Fruit fly (Drosophila melanogaster) whole organism, embryonic: ENCODE measurements around the gene Drsl5.

Experiments
- Atf6 ChIP-seq: fragments of 200-800 bp; sonication (Bioruptor generic); IDR thresholded peaks from 2 replicates; pipeline ENCODE4 v1.3.6; 2022; ENCODE audit warnings: missing biosample characterization, missing genetic modification characterization
- CG10366 ChIP-seq: fragments of 200-800 bp; sonication (Bioruptor generic); IDR thresholded peaks from 2 replicates; pipeline ENCODE4 v1.3.6; 2022; ENCODE audit warnings: missing biosample characterization, missing genetic modification characterization
- CG11504 ChIP-seq: fragments of 200-800 bp; sonication (Bioruptor generic); optimal IDR thresholded peaks from 3 replicates; lab custom pipeline; 2019; ENCODE audit warnings: missing biosample characterization, mild to moderate bottlenecking, missing genetic modification characterization, moderate library complexity
- CG11723 ChIP-seq: fragments of 200-800 bp; sonication (Bioruptor generic); optimal IDR thresholded peaks from 2 replicates; lab custom pipeline; 2017; ENCODE audit warnings: missing biosample characterization, mild to moderate bottlenecking, missing genetic modification characterization
- CG12391 ChIP-seq: fragments of 200-800 bp; sonication (Bioruptor generic); optimal IDR thresholded peaks from 3 replicates; lab custom pipeline; 2018; ENCODE audit warnings: missing biosample characterization, mild to moderate bottlenecking, missing genetic modification characterization, moderate library complexity
- CG12659 ChIP-seq: fragments of 200-800 bp; sonication (Bioruptor generic); optimal IDR thresholded peaks from 3 replicates; lab custom pipeline; 2017; ENCODE audit warnings: mild to moderate bottlenecking, missing biosample characterization, missing genetic modification reagents, missing genetic modification characterization
- CG12769 ChIP-seq: fragments of 200-800 bp; sonication (Bioruptor generic); optimal IDR thresholded peaks from 2 replicates; lab custom pipeline; 2019; ENCODE audit warnings: missing biosample characterization, mild to moderate bottlenecking, missing genetic modification characterization, moderate library complexity
- CG13123 ChIP-seq: fragments of 200-800 bp; sonication (Bioruptor generic); optimal IDR thresholded peaks from 2 replicates; lab custom pipeline; 2016; ENCODE audit warnings: missing biosample characterization, missing genetic modification characterization
- CG13424 ChIP-seq: fragments of 200-800 bp; sonication (Bioruptor generic); optimal IDR thresholded peaks from 2 replicates; lab custom pipeline; 2019; ENCODE audit warnings: missing biosample characterization, mild to moderate bottlenecking, missing genetic modification characterization, moderate library complexity
- CG13624 ChIP-seq: fragments of 200-800 bp; sonication (Bioruptor generic); optimal IDR thresholded peaks from 2 replicates; lab custom pipeline; 2016; ENCODE audit warnings: missing biosample characterization, missing genetic modification characterization
- CG14441 ChIP-seq: fragments of 200-800 bp; sonication (Bioruptor generic); IDR thresholded peaks from 2 replicates; pipeline ENCODE4 v1.3.6; 2022; ENCODE audit warnings: missing biosample characterization, missing genetic modification characterization
- CG14710 ChIP-seq: fragments of 200-800 bp; sonication (Bioruptor generic); optimal IDR thresholded peaks from 3 replicates; lab custom pipeline; 2019; ENCODE audit warnings: missing biosample characterization, mild to moderate bottlenecking, missing genetic modification characterization, moderate library complexity
- CG15269 ChIP-seq: fragments of 200-800 bp; sonication (Bioruptor generic); optimal IDR thresholded peaks from 2 replicates; lab custom pipeline; 2018; ENCODE audit warnings: missing biosample characterization, mild to moderate bottlenecking, missing genetic modification characterization, moderate library complexity
- CG15601 ChIP-seq: fragments of 200-800 bp; sonication (Bioruptor generic); optimal IDR thresholded peaks from 3 replicates; lab custom pipeline; 2019; ENCODE audit warnings: missing biosample characterization, mild to moderate bottlenecking, missing genetic modification characterization, moderate library complexity
- CG1603 ChIP-seq: fragments of 200-800 bp; sonication (Bioruptor generic); optimal IDR thresholded peaks from 2 replicates; lab custom pipeline; 2019; ENCODE audit warnings: missing biosample characterization, mild to moderate bottlenecking, missing genetic modification characterization, moderate library complexity
- CG2120 ChIP-seq: fragments of 200-800 bp; sonication (Bioruptor generic); optimal IDR thresholded peaks from 3 replicates; lab custom pipeline; 2016; ENCODE audit warnings: missing biosample characterization, missing genetic modification characterization
- CG2678 ChIP-seq: fragments of 200-800 bp; sonication (Bioruptor generic); optimal IDR thresholded peaks from 3 replicates; lab custom pipeline; 2019; ENCODE audit warnings: missing biosample characterization, mild to moderate bottlenecking, missing genetic modification characterization, moderate library complexity
- CG32532 ChIP-seq: fragments of 200-800 bp; sonication (Bioruptor generic); IDR thresholded peaks from 2 replicates; pipeline ENCODE4 v1.3.6; 2022; ENCODE audit warnings: missing biosample characterization, missing genetic modification characterization
- CG4730 ChIP-seq: fragments of 200-800 bp; sonication (Bioruptor generic); IDR thresholded peaks from 2 replicates; pipeline ENCODE4 v1.3.6; 2022; ENCODE audit warnings: missing biosample characterization, missing genetic modification characterization
- CG6689 ChIP-seq: fragments of 200-800 bp; sonication (Bioruptor generic); IDR thresholded peaks from 2 replicates; pipeline ENCODE4 v1.3.6; 2022; ENCODE audit warnings: missing biosample characterization, missing genetic modification characterization
- CG6813 ChIP-seq: fragments of 200-800 bp; sonication (Bioruptor generic); optimal IDR thresholded peaks from 2 replicates; lab custom pipeline; 2017; ENCODE audit warnings: missing biosample characterization, missing genetic modification characterization, mild to moderate bottlenecking, moderate library complexity, missing genetic modification reagents
- CG8290 ChIP-seq, 3 experiments: fragments of 200-800 bp; sonication (Bioruptor generic); optimal IDR thresholded peaks; 2 replicates each; lab custom pipeline; 2016 to 2019; ENCODE audit warnings: missing biosample characterization in 3 of 3, missing genetic modification characterization in 3 of 3, mild to moderate bottlenecking in 2 of 3, moderate library complexity in 1 of 3
- CoRest ChIP-seq: fragments of 200-800 bp; sonication (Bioruptor generic); optimal IDR thresholded peaks from 3 replicates; lab custom pipeline; 2018; ENCODE audit warnings: missing biosample characterization, mild to moderate bottlenecking, missing genetic modification characterization, moderate library complexity
- H2.0 ChIP-seq: fragments of 200-800 bp; sonication (Bioruptor generic); IDR thresholded peaks from 2 replicates; pipeline ENCODE4 v1.3.6; 2022; ENCODE audit warnings: missing biosample characterization, missing genetic modification characterization
- Hr51 ChIP-seq, 2 experiments: fragments of 200-800 bp; sonication (Bioruptor generic); optimal IDR thresholded peaks; 2 replicates in 1 of 2; 3 replicates in 1 of 2; lab custom pipeline; 2016 to 2018; ENCODE audit warnings: missing biosample characterization in 2 of 2, missing genetic modification characterization in 2 of 2, mild to moderate bottlenecking in 1 of 2, moderate library complexity in 1 of 2
- Pdp1 ChIP-seq, 2 experiments: fragments of 200-800 bp; sonication (Bioruptor generic); optimal IDR thresholded peaks; 3 replicates each; lab custom pipeline; 2016; ENCODE audit warnings: missing biosample characterization in 2 of 2, missing genetic modification characterization in 2 of 2, mild to moderate bottlenecking in 1 of 2, moderate library complexity in 1 of 2
- Ptx1 ChIP-seq: fragments of 200-800 bp; sonication (Bioruptor generic); IDR thresholded peaks from 2 replicates; pipeline ENCODE4 v1.3.6; 2022; ENCODE audit warnings: missing biosample characterization, missing genetic modification characterization
- Rfx ChIP-seq: fragments of 200-800 bp; sonication (Bioruptor generic); IDR thresholded peaks from 2 replicates; pipeline ENCODE4 v1.3.6; 2022; ENCODE audit warnings: missing biosample characterization, missing genetic modification characterization
- Taf1 ChIP-seq: fragments of 200-800 bp; sonication (Bioruptor generic); IDR thresholded peaks from 2 replicates; pipeline ENCODE4 v1.3.6; 2022; ENCODE audit warnings: missing biosample characterization, missing genetic modification characterization
- bsh ChIP-seq, 2 experiments: fragments of 200-800 bp; sonication (Bioruptor generic); optimal IDR thresholded peaks; 2 replicates each; lab custom pipeline; 2017 to 2018; ENCODE audit warnings: mild to moderate bottlenecking in 2 of 2, missing biosample characterization in 2 of 2, missing genetic modification characterization in 2 of 2, moderate library complexity in 1 of 2
- chinmo ChIP-seq: fragments of 200-800 bp; sonication (Bioruptor generic); IDR thresholded peaks from 4 replicates; pipeline ENCODE4 v1.3.6; 2022; ENCODE audit warnings: missing biosample characterization, missing genetic modification characterization; ENCODE audit not compliant: partially characterized antibody
- disco-r ChIP-seq: fragments of 200-800 bp; sonication (Bioruptor generic); optimal IDR thresholded peaks from 2 replicates; lab custom pipeline; 2016; ENCODE audit warnings: missing biosample characterization, missing genetic modification characterization
- dmrt99B ChIP-seq: fragments of 200-800 bp; sonication (Bioruptor generic); optimal IDR thresholded peaks from 2 replicates; lab custom pipeline; 2018; ENCODE audit warnings: missing biosample characterization, mild to moderate bottlenecking, missing genetic modification characterization, moderate library complexity
- gem ChIP-seq: fragments of 200-800 bp; sonication (Bioruptor generic); optimal IDR thresholded peaks from 2 replicates; lab custom pipeline; 2019; ENCODE audit warnings: missing biosample characterization, mild to moderate bottlenecking, missing genetic modification characterization, moderate library complexity
- grau ChIP-seq: fragments of 200-800 bp; optimal IDR thresholded peaks from 3 replicates; lab custom pipeline; 2019; ENCODE audit warnings: missing biosample characterization, mild to moderate bottlenecking, missing genetic modification characterization, moderate library complexity
- insv ChIP-seq, 2 experiments: fragments of 200-800 bp; sonication (Bioruptor generic); optimal IDR thresholded peaks; 3 replicates each; lab custom pipeline; 2016 to 2018; ENCODE audit warnings: missing biosample characterization in 2 of 2, missing genetic modification characterization in 2 of 2
- lab ChIP-seq: fragments of 200-800 bp; sonication (Bioruptor generic); optimal IDR thresholded peaks from 3 replicates; lab custom pipeline; 2017; ENCODE audit warnings: missing biosample characterization, missing genetic modification characterization, mild to moderate bottlenecking, moderate library complexity, missing genetic modification reagents
- prd ChIP-seq, 3 experiments: fragments of >200 bp in 2 of 3; fragments of 200-800 bp in 1 of 3; sonication (Bioruptor generic) in 1 of 3; optimal IDR thresholded peaks in 2 of 3; IDR thresholded peaks in 1 of 3; 2 replicates in 2 of 3; 3 replicates in 1 of 3; pipeline versions ENCODE4 v1.3.6 to Lab custom; 2017 to 2022; ENCODE audit warnings: missing biosample characterization in 1 of 3, missing genetic modification characterization in 1 of 3
- row ChIP-seq: fragments of 200-800 bp; sonication (Bioruptor generic); IDR thresholded peaks from 3 replicates; pipeline ENCODE4 v1.3.6; 2022; ENCODE audit warnings: missing biosample characterization, missing genetic modification characterization
- scrt ChIP-seq: fragments of 200-800 bp; sonication (Bioruptor generic); optimal IDR thresholded peaks from 2 replicates; lab custom pipeline; 2018; ENCODE audit warnings: missing biosample characterization, mild to moderate bottlenecking, missing genetic modification characterization, moderate library complexity
- seq ChIP-seq: fragments of 200-800 bp; sonication (Bioruptor generic); IDR thresholded peaks from 2 replicates; pipeline ENCODE4 v1.3.6; 2022; ENCODE audit warnings: missing biosample characterization, missing genetic modification characterization
- slbo ChIP-seq: fragments of 200-800 bp; sonication (Bioruptor generic); IDR thresholded peaks from 2 replicates; pipeline ENCODE4 v1.3.6; 2022; ENCODE audit warnings: missing biosample characterization, missing genetic modification characterization
- stc ChIP-seq: fragments of 200-800 bp; sonication (Bioruptor generic); IDR thresholded peaks from 2 replicates; pipeline ENCODE4 v1.3.6; 2022; ENCODE audit warnings: missing biosample characterization, missing genetic modification characterization
- tin ChIP-seq: fragments of 200-800 bp; sonication (Bioruptor generic); optimal IDR thresholded peaks from 3 replicates; lab custom pipeline; 2016; ENCODE audit warnings: missing biosample characterization, missing genetic modification characterization
- vvl ChIP-seq: fragments of 200-800 bp; sonication (Bioruptor generic); IDR thresholded peaks from 2 replicates; pipeline ENCODE4 v1.3.6; 2022; ENCODE audit warnings: missing biosample characterization, missing genetic modification characterization

Gene Drsl5

dm6 chr3L:3338882-3339590 is 22.5 kb downstream of the Drsl5 start (continued):
- TF ChIP-seq CG14710 (tag; lab: Kevin White, UChicago) (peak; percentile 28), Rfx (no peak), insv (GFP tag; optimal IDR thresholded peaks at IDR 0.05; lab: Kevin White, UChicago) (peak; percentile 97 to 99), CG6689 (0 out of 2 replicates have a peak, but pooled peaks have one; percentile 18), tin (GFP tag; lab: Kevin White, UChicago) (no peak), scrt (GFP tag; lab: Kevin White, UChicago) (no peak), vvl (GFP tag; lab: Robert Waterston, UW) (no peak), bsh (GFP tag; optimal IDR thresholded peaks at IDR 0.05; lab: Kevin White, UChicago) (peak; percentile 54 to 60), CG15601 (no peak), CG13123 (GFP tag; lab: Kevin White, UChicago) (no peak)

dm6 chr3L:3339695-3340226 is 23.2 kb downstream of the Drsl5 start:
- peak; percentile 0 for TF ChIP-seq dmrt99B (tag; lab: Kevin White, UChicago)
- peak; percentile 16 for TF ChIP-seq gem (tag; lab: Kevin White, UChicago)
- TF ChIP-seq CG12769 (tag; lab: Kevin White, UChicago): peak; percentile 15
- no peak for TF ChIP-seq disco-r (GFP tag; lab: Kevin White, UChicago)
- 0 out of 2 replicates have a peak, but pooled peaks have one; percentile 44 for TF ChIP-seq stc (GFP tag; lab: Robert Waterston, UW)
- peak; percentile 3 for TF ChIP-seq CG12659 (GFP tag; lab: Kevin White, UChicago)
- TF ChIP-seq Ptx1 (GFP tag; lab: Robert Waterston, UW): 0 out of 2 replicates have a peak, but pooled peaks have one; percentile 13
- TF ChIP-seq CoRest: no peak
- no peak for TF ChIP-seq CG8290 (GFP tag; optimal IDR thresholded peaks at IDR 0.05; lab: Kevin White, UChicago)
- TF ChIP-seq CG8290 (tag; optimal IDR thresholded peaks at IDR 0.05; lab: Kevin White, UChicago): peak in 1 of 2 experiments; percentile 38
- TF ChIP-seq H2.0: no peak
- peak; percentile 19 for TF ChIP-seq CG11504 (tag; lab: Kevin White, UChicago)
- TF ChIP-seq grau (tag; lab: Kevin White, UChicago): peak; percentile 72
- no peak for TF ChIP-seq CG10366 (GFP tag; lab: Robert Waterston, UW)
- 0 out of 4 replicates have a peak, but pooled peaks have one; percentile 17 for TF ChIP-seq chinmo
- 0 out of 2 replicates have a peak, but pooled peaks have one; percentile 22 for TF ChIP-seq CG14441
- no peak for TF ChIP-seq Taf1 (GFP tag; lab: Robert Waterston, UW)
- peak in 1 of 2 experiments; percentile 35 for TF ChIP-seq Hr51 (GFP tag; optimal IDR thresholded peaks at IDR 0.05; lab: Kevin White, UChicago)
- peak; percentile 55 for TF ChIP-seq slbo (GFP tag; lab: Robert Waterston, UW)
- TF ChIP-seq CG1603 (tag; lab: Kevin White, UChicago): no peak
- TF ChIP-seq lab (GFP tag; lab: Kevin White, UChicago): peak; percentile 37
- no peak for TF ChIP-seq CG4730
- TF ChIP-seq CG6813 (GFP tag; lab: Kevin White, UChicago): no peak
- TF ChIP-seq Atf6 (GFP tag; lab: Robert Waterston, UW): peak; percentile 37; the same call in 1 of the 2 replicates
- no peak for TF ChIP-seq CG13624 (GFP tag; lab: Kevin White, UChicago)
- TF ChIP-seq CG2678 (tag; lab: Kevin White, UChicago): peak; percentile 20
- peak; percentile 46 for TF ChIP-seq CG2120
- TF ChIP-seq CG12391 (tag; lab: Kevin White, UChicago): peak; percentile 7
- peak; percentile 16; the same call in 1 of the 2 replicates for TF ChIP-seq CG32532 (GFP tag; lab: Robert Waterston, UW)
- peak; percentile 56 for TF ChIP-seq row (GFP tag; lab: Robert Waterston, UW)
- TF ChIP-seq CG13424 (tag; lab: Kevin White, UChicago): peak; percentile 25
- TF ChIP-seq Pdp1 (GFP tag; optimal IDR thresholded peaks at IDR 0.05; lab: Kevin White, UChicago): peak in 1 of 2 experiments; percentile 56
- peak; percentile 45 for TF ChIP-seq CG15269 (tag; lab: Kevin White, UChicago)
- 0 out of 2 replicates have a peak, but pooled peaks have one; percentile 19 for TF ChIP-seq vvl (GFP tag; lab: Robert Waterston, UW)
- peak; percentile 54 for TF ChIP-seq seq (GFP tag; lab: Robert Waterston, UW)
- TF ChIP-seq CG11723 (GFP tag; lab: Kevin White, UChicago): no peak
- no peak for TF ChIP-seq prd (optimal IDR thresholded peaks at IDR 0.05; lab: Kevin White, UChicago)
- TF ChIP-seq prd (GFP tag; IDR thresholded peaks at IDR 0.05; lab: Robert Waterston, UW): 0 out of 3 replicates have a peak, but pooled peaks have one; percentile 9
